Worm (Caenorhabditis elegans): ENCODE data around the gene tsp-4.

ce11 chrIV:12542011-12542410 lies 22.0 kb upstream of the tsp-4 start, which contains the start of gene ham-1:
- TF ChIP-seq ama-1 (optimal IDR thresholded peaks at IDR 0.05): no peak
- no peak for TF ChIP-seq rnt-1 (tag; optimal IDR thresholded peaks at IDR 0.05)
- no peak for TF ChIP-seq nhr-28 (tag; optimal IDR thresholded peaks at IDR 0.05)
- no peak for TF ChIP-seq sptf-1 (tag; optimal IDR thresholded peaks at IDR 0.05)
- no peak for TF ChIP-seq unc-30 (tag; optimal IDR thresholded peaks at IDR 0.05)
- TF ChIP-seq tbx-2 (tag; optimal IDR thresholded peaks at IDR 0.05): no peak
- no peak for TF ChIP-seq aly-2 (tag; optimal IDR thresholded peaks at IDR 0.05)
- no peak for TF ChIP-seq ceh-82 (tag; optimal IDR thresholded peaks at IDR 0.05)
- TF ChIP-seq mep-1 (tag; optimal IDR thresholded peaks at IDR 0.05): no peak

Data from whole organism, L1 larva.